Fruit fly (Drosophila melanogaster): ENCODE measurements around the gene TwdlD.

Gene TwdlD

dm6 chr3R:26621314-26621813 lies 18.5 kb upstream of the TwdlD start, which contains the start of gene TwdlP (continued):
- TF ChIP-seq Dip3 (GFP tag; optimal IDR thresholded peaks at IDR 0.05) (no peak), CG14667 (GFP tag; IDR thresholded peaks at IDR 0.05) (no peak), vvl (GFP tag; IDR thresholded peaks at IDR 0.05) (peak; percentile 33; the same call in 1 of the 2 replicates), run (tag; optimal IDR thresholded peaks at IDR 0.05) (no peak), CG12769 (tag; optimal IDR thresholded peaks at IDR 0.05) (peak; percentile 57), CG32767 (GFP tag; IDR thresholded peaks at IDR 0.05) (no peak), CG30431 (GFP tag; optimal IDR thresholded peaks at IDR 0.05) (no peak), bcd (GFP tag; optimal IDR thresholded peaks at IDR 0.05) (no peak), fd96Cb (tag; optimal IDR thresholded peaks at IDR 0.05) (no peak), ham (GFP tag; IDR thresholded peaks at IDR 0.05) (no peak), sens (GFP tag) (no peak)

- TF ChIP-seq chinmo (GFP tag; IDR thresholded peaks at IDR 0.05; ENCODE audit: partially characterized antibody): peak; percentile 57; the same call in 1 of the 4 replicates
- peak; percentile 65 for TF ChIP-seq sd (tag; optimal IDR thresholded peaks at IDR 0.05)
- no peak for TF ChIP-seq Atf3 (GFP tag; optimal IDR thresholded peaks at IDR 0.05)
- TF ChIP-seq CG10147 (GFP tag; optimal IDR thresholded peaks at IDR 0.05): no peak
- no peak for TF ChIP-seq CG10959 (GFP tag; IDR thresholded peaks at IDR 0.05)
- TF ChIP-seq H2.0 (GFP tag; IDR thresholded peaks at IDR 0.05): 0 out of 2 replicates have a peak, but pooled peaks have one; percentile 25
These were observed 16.3 kb upstream of the TwdlD start, which contains the start of gene TwdlB for dm6 chr3R:26623493-26623956. TSS of gene TwdlB (minus strand) at chr3R:26623543.

DNA sequence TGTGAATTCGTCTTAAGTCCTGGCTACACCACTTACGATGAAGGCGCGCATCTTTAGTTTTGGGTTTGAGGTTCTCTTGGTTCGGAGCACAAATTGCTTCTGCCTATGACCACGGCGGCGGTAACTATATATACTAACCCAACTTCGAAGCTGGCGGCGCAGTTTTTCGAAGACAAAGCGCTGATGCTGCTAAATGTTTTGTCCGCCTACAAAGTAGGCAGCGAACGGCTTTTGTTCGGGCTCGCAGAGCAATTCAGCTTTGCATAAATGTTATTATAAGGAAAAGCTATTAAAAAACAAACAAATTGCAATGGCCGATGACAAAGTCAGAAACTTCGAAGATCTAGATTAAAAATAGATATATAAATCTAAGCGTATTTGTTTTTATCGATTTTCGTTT lies 14.3 kb upstream of the TwdlD start, which contains the start of gene TwdlL:
TwdlL (minus strand) TSS at position 101 of the 400 bp plus-strand sequence.
- TF ChIP-seq abd-A (tag; optimal IDR thresholded peaks at IDR 0.05): no peak
- TF ChIP-seq amos (GFP tag; IDR thresholded peaks at IDR 0.05; ENCODE audit: partially characterized antibody): no peak
- TF ChIP-seq Ets65A (GFP tag): peak; percentile 22
- TF ChIP-seq z (GFP tag; IDR thresholded peaks at IDR 0.05): no peak
- no peak for TF ChIP-seq Awh (GFP tag; IDR thresholded peaks at IDR 0.05)
- TF ChIP-seq CG17359 (tag; optimal IDR thresholded peaks at IDR 0.05): no peak

DNA sequence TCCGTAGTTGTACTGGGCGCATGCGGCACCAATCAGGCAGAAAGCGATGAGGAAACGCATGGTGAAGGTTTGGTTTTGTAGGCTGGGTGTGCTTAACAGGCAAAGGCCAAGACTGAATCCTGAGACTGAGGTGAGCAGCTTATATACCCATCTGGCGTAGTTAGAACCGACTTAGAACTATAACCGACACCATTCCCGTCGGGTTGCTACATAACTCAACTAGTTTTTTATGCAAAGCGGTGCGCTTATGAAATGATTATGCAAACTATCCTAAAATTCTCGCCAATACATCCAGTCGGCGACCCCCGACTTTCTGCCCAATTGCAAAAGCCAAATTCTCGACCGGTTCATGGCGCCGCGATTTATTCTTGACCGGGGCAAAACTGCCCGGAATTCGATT lies 13.2 kb upstream of the TwdlD start, which contains the start of gene TwdlO:
TwdlO (minus strand) TSS at position 101 of the 400 bp plus-strand sequence.
- TF ChIP-seq gcm (GFP tag; optimal IDR thresholded peaks at IDR 0.05) (no peak), Neu2 (GFP tag; optimal IDR thresholded peaks at IDR 0.05; ENCODE audit: borderline replicate concordance) (no peak), chm (GFP tag; IDR thresholded peaks at IDR 0.05) (no peak), Ets65A (GFP tag) (peak; percentile 77), pb (GFP tag; optimal IDR thresholded peaks at IDR 0.05) (no peak), pum (GFP tag; optimal IDR thresholded peaks at IDR 0.05) (no peak), Sox100B (GFP tag; optimal IDR thresholded peaks at IDR 0.05) (no peak)

dm6 chr3R:26628624-26629023 lies 11.2 kb upstream of the TwdlD start, which contains the start of gene TwdlK:
TSS of gene TwdlK (minus strand) at chr3R:26628724.
- TF ChIP-seq CG34376 (GFP tag; optimal IDR thresholded peaks at IDR 0.05) (no peak), MTF-1 (GFP tag; optimal IDR thresholded peaks at IDR 0.05; ENCODE audit: borderline replicate concordance) (no peak), CkIIα-i1 (GFP tag; IDR thresholded peaks at IDR 0.05) (no peak), CG7745 (tag; optimal IDR thresholded peaks at IDR 0.05) (no peak), Jarid2 (GFP tag; optimal IDR thresholded peaks at IDR 0.05) (no peak), wdn (GFP tag; IDR thresholded peaks at IDR 0.05) (no peak), CG4730 (GFP tag; IDR thresholded peaks at IDR 0.05) (no peak), da (GFP tag; optimal IDR thresholded peaks at IDR 0.05) (no peak), CG14965 (GFP tag; optimal IDR thresholded peaks at IDR 0.05; ENCODE audit: borderline replicate concordance) (no peak), CG17186 (GFP tag; optimal IDR thresholded peaks at IDR 0.05) (no peak), slbo (GFP tag; IDR thresholded peaks at IDR 0.05) (no peak), CG1792 (GFP tag; optimal IDR thresholded peaks at IDR 0.05) (no peak), Dbx (GFP tag; IDR thresholded peaks at IDR 0.05) (no peak), gsb-n (tag; optimal IDR thresholded peaks at IDR 0.05) (no peak), zf30C (GFP tag; optimal IDR thresholded peaks at IDR 0.05) (no peak), CG17829 (tag; optimal IDR thresholded peaks at IDR 0.05) (no peak), Atf6 (GFP tag; IDR thresholded peaks at IDR 0.05) (no peak)

Measured in whole organism, embryonic.